Worm (Caenorhabditis elegans) whole organism, late embryonic: ENCODE data around the gene ulp-4.
A peak's percentile ranks its signal among the peaks of the same experiment; 100 is the strongest.

Source experiments
- C08G9.2 ChIP-seq: sonication (generic microtip); optimal IDR thresholded peaks from 2 replicates; lab custom pipeline; 2016; ENCODE audit warnings: mild to moderate bottlenecking, missing genetic modification characterization, moderate library complexity, missing compliant biosample characterization
- F13H6.1 ChIP-seq: sonication (generic microtip); optimal IDR thresholded peaks from 2 replicates; lab custom pipeline; 2016; ENCODE audit warnings: missing genetic modification characterization, missing compliant biosample characterization
- K02D7.2 ChIP-seq: sonication (generic microtip); optimal IDR thresholded peaks from 2 replicates; lab custom pipeline; 2017; ENCODE audit warnings: mild to moderate bottlenecking, missing genetic modification characterization, missing compliant biosample characterization
- T23F11.4 ChIP-seq: fragments of 200-800 bp; sonication (Bioruptor generic); optimal IDR thresholded peaks from 2 replicates; lab custom pipeline; 2018; ENCODE audit warnings: mild to moderate bottlenecking, missing genetic modification characterization, missing compliant biosample characterization
- ama-1 ChIP-seq: fragments of 150-350 bp; optimal IDR thresholded peaks from 2 replicates; lab custom pipeline; 2014
- ceh-18 ChIP-seq: sonication (generic microtip); optimal IDR thresholded peaks from 2 replicates; lab custom pipeline; 2016; ENCODE audit warnings: missing genetic modification characterization, missing compliant biosample characterization
- ceh-19 ChIP-seq: fragments of 200-800 bp; sonication (Bioruptor generic); optimal IDR thresholded peaks from 2 replicates; lab custom pipeline; 2018; ENCODE audit warnings: mild to moderate bottlenecking, missing genetic modification characterization, missing compliant biosample characterization
- ceh-22 ChIP-seq: sonication (generic microtip); optimal IDR thresholded peaks from 2 replicates; lab custom pipeline; 2017; ENCODE audit warnings: missing biosample characterization, missing genetic modification characterization
- ceh-30 ChIP-seq: fragments of 150-350 bp; optimal IDR thresholded peaks from 2 replicates; lab custom pipeline; 2014; ENCODE audit warnings: missing biosample characterization, missing genetic modification characterization
- ceh-31 ChIP-seq: sonication (generic microtip); optimal IDR thresholded peaks from 2 replicates; lab custom pipeline; 2016; ENCODE audit warnings: missing genetic modification characterization, missing compliant biosample characterization
- ceh-45 ChIP-seq: fragments of 200-800 bp; sonication (Bioruptor generic); IDR thresholded peaks from 2 replicates; pipeline ENCODE4 v1.3.6; 2022; ENCODE audit warnings: missing genetic modification reagents, missing genetic modification characterization, missing compliant biosample characterization
- ceh-48 ChIP-seq: sonication (generic microtip); optimal IDR thresholded peaks from 2 replicates; lab custom pipeline; 2016; ENCODE audit warnings: missing genetic modification characterization, inconsistent platforms, missing compliant biosample characterization
- che-1 ChIP-seq: sonication (generic microtip); optimal IDR thresholded peaks from 2 replicates; lab custom pipeline; 2016; ENCODE audit warnings: mild to moderate bottlenecking, missing genetic modification characterization, missing compliant biosample characterization
- ets-4 ChIP-seq: sonication (generic microtip); optimal IDR thresholded peaks from 2 replicates; lab custom pipeline; 2016; ENCODE audit warnings: missing genetic modification characterization, missing compliant biosample characterization
- eyg-1 ChIP-seq: sonication (generic microtip); optimal IDR thresholded peaks from 2 replicates; lab custom pipeline; 2016; ENCODE audit warnings: missing genotype, missing genetic modification characterization, missing compliant biosample characterization
- fkh-6 ChIP-seq: sonication (generic microtip); optimal IDR thresholded peaks from 2 replicates; lab custom pipeline; 2016; ENCODE audit warnings: missing genetic modification characterization, missing compliant biosample characterization
- hlh-13 ChIP-seq: fragments of 200-800 bp; sonication (Bioruptor generic); optimal IDR thresholded peaks from 2 replicates; lab custom pipeline; 2018; ENCODE audit warnings: mild to moderate bottlenecking, missing genetic modification characterization, missing compliant biosample characterization
- hlh-15 ChIP-seq: sonication (generic microtip); optimal IDR thresholded peaks from 2 replicates; lab custom pipeline; 2016; ENCODE audit warnings: missing genetic modification characterization, missing compliant biosample characterization
- hlh-30 ChIP-seq: sonication (generic microtip); optimal IDR thresholded peaks from 2 replicates; lab custom pipeline; 2017; ENCODE audit warnings: antibody characterized with exemption, missing genetic modification characterization, missing compliant biosample characterization; ENCODE audit not compliant: insufficient read depth
- hlh-6 ChIP-seq: sonication (generic microtip); optimal IDR thresholded peaks from 2 replicates; lab custom pipeline; 2016; ENCODE audit warnings: missing genotype, missing genetic modification characterization, missing compliant biosample characterization
- lim-6 ChIP-seq: sonication (generic microtip); optimal IDR thresholded peaks from 2 replicates; lab custom pipeline; 2016; ENCODE audit warnings: missing genetic modification characterization, missing compliant biosample characterization
- mec-3 ChIP-seq: sonication (generic microtip); optimal IDR thresholded peaks from 2 replicates; lab custom pipeline; 2016; ENCODE audit warnings: borderline replicate concordance, missing genetic modification characterization, missing compliant biosample characterization
- nhr-11 ChIP-seq: fragments of 150-350 bp; optimal IDR thresholded peaks from 2 replicates; lab custom pipeline; 2014; ENCODE audit warnings: missing biosample characterization, missing genetic modification characterization
- nhr-232 ChIP-seq: sonication (generic microtip); optimal IDR thresholded peaks from 2 replicates; lab custom pipeline; 2016; ENCODE audit warnings: missing genetic modification characterization, missing compliant biosample characterization
- npax-4 ChIP-seq: sonication (generic microtip); optimal IDR thresholded peaks from 2 replicates; lab custom pipeline; 2016; ENCODE audit warnings: missing genetic modification characterization, missing compliant biosample characterization
- odd-2 ChIP-seq: sonication (generic microtip); optimal IDR thresholded peaks from 2 replicates; lab custom pipeline; 2017; ENCODE audit warnings: antibody characterized with exemption, mild to moderate bottlenecking, missing genetic modification characterization, missing compliant biosample characterization
- pat-9 ChIP-seq: fragments of 200-800 bp; sonication (Bioruptor generic); optimal IDR thresholded peaks from 2 replicates; lab custom pipeline; 2018; ENCODE audit warnings: mild to moderate bottlenecking, missing genetic modification characterization, moderate library complexity, missing compliant biosample characterization
- pax-1 ChIP-seq: fragments of 150-350 bp; optimal IDR thresholded peaks from 2 replicates; lab custom pipeline; 2014; ENCODE audit warnings: missing biosample characterization, missing genetic modification characterization
- pha-2 ChIP-seq: sonication (generic microtip); optimal IDR thresholded peaks from 2 replicates; lab custom pipeline; 2017; ENCODE audit warnings: mild to moderate bottlenecking, missing genetic modification characterization, missing compliant biosample characterization
- pha-4 ChIP-seq: fragments of 150-350 bp; optimal IDR thresholded peaks from 2 replicates; lab custom pipeline; 2018; ENCODE audit warnings: missing biosample characterization, missing genetic modification reagents, missing genetic modification characterization
- pros-1 ChIP-seq: fragments of 150-350 bp; optimal IDR thresholded peaks from 2 replicates; lab custom pipeline; 2014; ENCODE audit warnings: missing biosample characterization, missing genetic modification reagents, missing genetic modification characterization
- rnt-1 ChIP-seq: sonication (generic microtip); optimal IDR thresholded peaks from 2 replicates; lab custom pipeline; 2016; ENCODE audit warnings: missing genetic modification characterization, missing compliant biosample characterization
- sox-2 ChIP-seq: fragments of 200-800 bp; sonication (Bioruptor generic); IDR thresholded peaks from 2 replicates; pipeline ENCODE4 v1.3.6; 2022; ENCODE audit warnings: missing genetic modification reagents, missing genetic modification characterization, missing compliant biosample characterization
- sox-4 ChIP-seq: sonication (generic microtip); optimal IDR thresholded peaks from 2 replicates; lab custom pipeline; 2017; ENCODE audit warnings: mild to moderate bottlenecking, missing genetic modification characterization, inconsistent platforms, missing compliant biosample characterization
- tbx-7 ChIP-seq: sonication (generic microtip); optimal IDR thresholded peaks from 2 replicates; lab custom pipeline; 2016; ENCODE audit warnings: missing genotype, missing genetic modification characterization, missing compliant biosample characterization
- ttx-3 ChIP-seq: sonication (generic microtip); optimal IDR thresholded peaks from 2 replicates; lab custom pipeline; 2016; ENCODE audit warnings: missing genetic modification reagents, missing genetic modification characterization, missing compliant biosample characterization
- unc-3 ChIP-seq, 2 experiments: fragments of 200-800 bp in 1 of 2; sonication (Bioruptor generic) in 1 of 2; sonication (generic microtip) in 1 of 2; conservative IDR thresholded peaks in 1 of 2; optimal IDR thresholded peaks in 1 of 2; 2 replicates each; pipeline versions ENCODE4 v1.3.6 to Lab custom; 2016 to 2022; ENCODE audit warnings: missing compliant biosample characterization in 2 of 2, missing genetic modification characterization in 2 of 2, missing genetic modification reagents in 1 of 2
- unc-42 ChIP-seq: sonication (generic microtip); optimal IDR thresholded peaks from 2 replicates; lab custom pipeline; 2016; ENCODE audit warnings: missing genotype, missing genetic modification characterization, missing compliant biosample characterization
- unc-55 ChIP-seq: sonication (generic microtip); optimal IDR thresholded peaks from 2 replicates; lab custom pipeline; 2017; ENCODE audit warnings: missing biosample characterization, missing genetic modification reagents, missing genetic modification characterization
- zip-5 ChIP-seq: sonication (generic microtip); optimal IDR thresholded peaks from 2 replicates; lab custom pipeline; 2016; ENCODE audit warnings: missing genetic modification characterization, missing compliant biosample characterization

ulp-4 gene

DNA sequence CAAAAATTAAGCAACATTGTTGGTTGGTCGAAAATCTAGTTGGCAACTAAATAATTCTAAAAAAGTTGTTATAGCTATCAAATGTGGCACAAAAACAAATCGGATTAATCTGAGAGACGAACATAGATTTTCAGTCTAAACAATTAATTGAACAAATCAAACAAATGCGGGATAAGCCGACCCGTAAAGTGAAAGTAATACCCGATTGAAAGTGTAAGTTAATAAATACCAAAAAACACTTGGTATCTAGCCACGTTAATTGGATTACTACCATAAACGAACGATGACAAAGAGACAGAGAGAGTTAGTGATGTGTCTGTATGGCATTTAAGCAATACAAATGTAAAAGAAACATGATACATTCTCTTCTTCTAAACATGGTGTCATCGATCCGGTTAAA is 35.8 kb upstream of the ulp-4 start:
- TF ChIP-seq hlh-15 (tag; lab: Kevin White, UChicago) = no peak
- no peak for TF ChIP-seq ets-4 (tag; lab: Kevin White, UChicago)
- no peak for TF ChIP-seq eyg-1 (tag; lab: Kevin White, UChicago)
- TF ChIP-seq ceh-30 (tag; lab: Kevin White, UChicago) = no peak
- no peak for TF ChIP-seq ama-1
- TF ChIP-seq lim-6 (tag; lab: Kevin White, UChicago) = no peak
- no peak for TF ChIP-seq hlh-13
- TF ChIP-seq, all 69 proteins: peak for 0

DNA sequence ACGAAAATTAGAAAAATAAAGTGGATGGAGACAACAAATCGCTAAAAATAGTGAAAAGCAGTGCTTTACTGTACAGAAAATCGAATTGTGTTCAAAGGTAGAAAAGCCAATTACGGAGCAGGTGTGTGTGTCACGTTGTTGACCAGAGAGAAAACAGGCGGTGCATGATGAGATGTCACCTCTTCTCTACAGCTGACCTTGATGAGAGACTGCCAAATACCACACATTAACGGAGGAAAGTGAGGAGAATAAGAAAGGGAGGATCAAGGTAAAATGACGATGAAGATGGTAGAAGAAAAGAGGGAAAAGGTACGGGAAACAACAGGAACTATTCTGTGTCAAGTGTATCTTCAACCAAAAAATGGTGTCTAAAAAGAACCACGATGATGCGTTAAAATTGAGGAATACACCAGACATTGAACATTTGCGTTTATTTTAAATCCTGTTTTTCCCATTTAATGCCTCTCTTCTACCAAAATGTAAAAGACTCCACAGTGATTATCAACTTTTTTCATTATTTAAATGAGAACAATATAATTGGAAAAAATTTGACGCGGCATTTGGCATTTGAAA is 30.5 kb upstream of the ulp-4 start:
- TF ChIP-seq unc-55 = no peak
- no peak for TF ChIP-seq K02D7.2 (tag; lab: Kevin White, UChicago)
- no peak for TF ChIP-seq pat-9 (tag; lab: Kevin White, UChicago)
- peak; percentile 40 for TF ChIP-seq hlh-30 (tag; lab: Kevin White, UChicago)
- no peak for TF ChIP-seq mec-3 (tag; lab: Kevin White, UChicago)
- no peak for TF ChIP-seq pax-1 (tag; lab: Kevin White, UChicago)

DNA sequence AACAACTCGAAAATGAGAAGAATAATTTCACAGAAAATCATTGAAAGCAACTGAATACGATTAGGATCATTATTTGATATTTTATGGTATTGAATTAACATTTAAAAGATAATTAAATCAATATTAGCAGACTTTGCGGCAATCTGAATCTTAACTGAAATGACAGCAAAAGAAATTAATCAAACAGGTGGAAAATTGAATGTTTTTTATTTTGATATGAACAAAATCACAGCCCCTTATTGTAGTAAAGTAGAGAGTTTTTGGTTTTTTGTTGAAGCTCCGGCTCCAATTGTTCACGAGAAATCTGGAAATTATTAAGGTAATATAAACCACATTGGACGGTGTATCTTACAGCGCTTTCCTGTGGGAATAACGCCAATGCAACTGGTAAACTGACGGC is 27.7 kb upstream of the ulp-4 start, which contains the start of gene sre-2:
TSS of gene sre-2 (minus strand) at position 101 of the 400 bp plus-strand sequence.
- TF ChIP-seq T23F11.4 (GFP tag; lab: Kevin White, UChicago) (no peak), ceh-45 (no peak), che-1 (tag; lab: Kevin White, UChicago) (no peak), ceh-30 (tag; lab: Kevin White, UChicago) (no peak), ceh-19 (GFP tag; lab: Kevin White, UChicago) (no peak)

DNA sequence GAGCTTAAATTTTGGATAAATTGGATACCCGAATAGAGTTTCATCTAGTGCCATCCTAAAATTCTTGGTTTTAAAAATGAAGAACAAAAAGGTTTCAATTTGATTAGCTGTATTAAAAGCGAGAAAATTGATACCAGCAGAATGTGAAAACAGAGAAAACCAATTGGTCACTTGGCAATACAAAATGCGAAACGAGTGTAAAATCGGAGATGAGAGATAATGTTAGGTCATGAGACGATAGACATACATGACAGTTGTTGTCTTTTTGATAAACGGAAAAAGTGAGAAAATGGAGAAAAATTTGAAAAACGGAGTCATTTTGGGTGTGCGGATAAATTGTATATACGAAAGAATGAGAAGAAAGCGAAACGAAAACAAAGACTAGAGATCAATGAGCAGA is 24.8 kb upstream of the ulp-4 start, which contains the start of gene sfxn-5:
TSS of gene sfxn-5 (minus strand) at position 55 of the 400 bp plus-strand sequence.
- no peak for TF ChIP-seq ceh-19 (GFP tag; lab: Kevin White, UChicago)
- TF ChIP-seq ceh-30 (tag; lab: Kevin White, UChicago) = no peak
- no peak for TF ChIP-seq nhr-232
- TF ChIP-seq unc-3 (GFP tag; conservative IDR thresholded peaks at IDR 0.05; lab: Robert Waterston, UW) = no peak
- no peak for TF ChIP-seq unc-3 (tag; optimal IDR thresholded peaks at IDR 0.05; lab: Kevin White, UChicago)
- TF ChIP-seq hlh-30 (tag; lab: Kevin White, UChicago) = no peak
- TF ChIP-seq ceh-18 = peak; percentile 50
- TF ChIP-seq npax-4 (tag; lab: Kevin White, UChicago) = no peak
- TF ChIP-seq unc-55 = peak; percentile 35
- TF ChIP-seq mec-3 (tag; lab: Kevin White, UChicago) = no peak
- TF ChIP-seq sox-2 (GFP tag; lab: Robert Waterston, UW) = no peak
- TF ChIP-seq ttx-3 = no peak
- TF ChIP-seq ceh-48 (tag; lab: Kevin White, UChicago) = no peak
- TF ChIP-seq C08G9.2 (tag; lab: Kevin White, UChicago) = no peak
- TF ChIP-seq fkh-6 (tag; lab: Kevin White, UChicago) = no peak
- no peak for TF ChIP-seq sox-4 (tag; lab: Kevin White, UChicago)
- TF ChIP-seq, all 69 proteins: peak for 2

DNA sequence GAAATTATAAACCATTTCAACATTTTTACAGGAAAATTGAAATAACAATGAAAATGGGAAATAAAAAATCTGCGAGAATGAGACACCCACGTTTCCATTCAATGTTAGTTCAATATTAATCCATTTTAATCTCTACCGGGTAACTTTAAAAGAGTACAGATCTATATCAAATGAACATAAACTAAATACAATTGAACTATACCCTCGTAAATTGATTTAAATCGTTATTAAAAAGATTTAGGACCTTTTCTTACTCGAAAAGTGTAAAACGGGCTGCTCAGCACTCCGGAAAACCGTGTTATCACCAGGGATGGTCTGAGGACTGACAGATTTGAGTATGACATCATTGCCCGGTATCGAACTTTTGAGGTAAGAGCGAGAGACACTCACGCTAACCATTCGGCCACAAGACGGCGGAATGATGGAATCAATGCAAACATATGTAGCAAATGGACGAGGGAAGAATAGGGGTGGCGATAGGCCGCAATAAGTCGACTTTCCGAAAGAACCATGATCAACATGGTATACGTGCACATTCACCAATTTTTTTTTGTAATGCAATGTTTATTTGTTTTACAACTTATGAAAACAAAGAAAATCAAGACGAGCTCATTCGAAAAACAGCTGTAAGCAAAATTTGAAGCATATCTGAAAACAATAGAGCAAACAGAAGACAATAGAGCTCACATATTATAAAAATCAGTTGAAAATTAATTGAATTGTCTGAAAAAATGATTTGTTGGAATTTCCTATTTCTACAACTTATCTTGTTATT is 22.7 kb upstream of the ulp-4 start, which contains the start of the genes chst-1 and C41C4.9:
TSS of gene chst-1 (minus strand) at position 51 of the 775 bp plus-strand sequence.
TSS of gene C41C4.9 (plus strand) at position 725 of the 775 bp plus-strand sequence.
- TF ChIP-seq eyg-1 (tag; lab: Kevin White, UChicago) (peak; percentile 93), pha-4 (tag; lab: Kevin White, UChicago) (no peak), pat-9 (tag; lab: Kevin White, UChicago) (peak; percentile 94), lim-6 (tag; lab: Kevin White, UChicago) (peak; percentile 76), nhr-11 (tag; lab: Kevin White, UChicago) (no peak), npax-4 (tag; lab: Kevin White, UChicago) (peak; percentile 76), ceh-30 (tag; lab: Kevin White, UChicago) (peak; percentile 73), ama-1 (no peak), zip-5 (peak; percentile 67), ceh-22 (tag; lab: Kevin White, UChicago) (peak; percentile 56), F13H6.1 (peak; percentile 86), tbx-7 (tag; lab: Kevin White, UChicago) (peak; percentile 55), odd-2 (tag; lab: Kevin White, UChicago) (no peak), ttx-3 (peak; percentile 89), unc-42 (tag; lab: Kevin White, UChicago) (peak; percentile 26), hlh-15 (tag; lab: Kevin White, UChicago) (peak; percentile 88), sox-4 (tag; lab: Kevin White, UChicago) (peak; percentile 92), ceh-45 (peak; percentile 79), pros-1 (tag; lab: Kevin White, UChicago) (no peak), ceh-31 (tag; lab: Kevin White, UChicago) (peak; percentile 84), pha-2 (tag; lab: Kevin White, UChicago) (peak; percentile 92), ceh-48 (tag; lab: Kevin White, UChicago) (peak; percentile 82), hlh-6 (tag; lab: Kevin White, UChicago) (peak; percentile 97), rnt-1 (tag; lab: Kevin White, UChicago) (peak; percentile 91)
